Worm (Caenorhabditis elegans) whole organism, early embryonic: ENCODE data around the gene F07C4.10.

Experiments used
- ama-1 ChIP-seq: fragments of 150-350 bp; optimal IDR thresholded peaks from 2 replicates; lab custom pipeline; 2014
- ceh-13 ChIP-seq: fragments of 200-800 bp; sonication (Bioruptor generic); optimal IDR thresholded peaks from 2 replicates; lab custom pipeline; 2018; ENCODE audit warnings: mild to moderate bottlenecking, missing genetic modification characterization, missing compliant biosample characterization
- hnd-1 ChIP-seq: sonication (generic microtip); optimal IDR thresholded peaks from 2 replicates; lab custom pipeline; 2016; ENCODE audit warnings: missing genetic modification characterization, missing compliant biosample characterization
- sea-1 ChIP-seq: fragments of 200-800 bp; sonication (Bioruptor generic); conservative IDR thresholded peaks from 2 replicates; pipeline ENCODE4 v1.3.6; 2022; ENCODE audit warnings: missing genetic modification characterization, missing compliant biosample characterization
- tra-4 ChIP-seq: sonication (generic microtip); optimal IDR thresholded peaks from 2 replicates; lab custom pipeline; 2017; ENCODE audit warnings: missing genetic modification characterization, missing compliant biosample characterization

- TF ChIP-seq sea-1 (no peak), ceh-13 (no peak), hnd-1 (no peak), tra-4 (tag; lab: Kevin White, UChicago) (no peak), ama-1 (no peak)
Measured at ce11 chrV:7626550-7626949, 13.1 kb downstream of the F07C4.10 start, which contains the start of gene F07C4.6.
